Worm (Caenorhabditis elegans): ENCODE measurements around the gene flp-18.

DNA sequence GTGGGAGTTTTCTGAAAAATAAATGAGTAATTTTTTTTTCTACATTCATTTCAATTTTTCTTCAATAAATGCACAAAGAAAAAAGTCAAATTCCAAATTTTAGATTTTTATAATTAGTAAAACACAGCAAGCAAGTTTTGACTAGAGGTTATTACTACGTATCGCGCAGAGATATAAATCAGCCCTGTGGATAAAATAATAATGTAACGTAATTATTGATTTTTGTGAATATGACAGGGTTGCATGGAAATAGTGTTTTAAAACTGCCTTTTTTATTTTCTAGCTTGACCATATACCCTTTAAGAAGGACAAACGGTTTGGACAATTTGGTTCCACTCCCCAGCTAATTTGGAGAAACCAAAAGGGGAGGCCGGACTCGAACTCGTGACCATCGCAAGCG lies 22.0 kb downstream of the flp-18 start:
- TF ChIP-seq lin-13 (GFP tag; optimal IDR thresholded peaks at IDR 0.05) = no peak
- TF ChIP-seq skn-1 (tag; optimal IDR thresholded peaks at IDR 0.05) = no peak
- no peak for TF ChIP-seq lin-15B (tag; optimal IDR thresholded peaks at IDR 0.05)
- peak; percentile 28 for TF ChIP-seq nhr-77 (tag; optimal IDR thresholded peaks at IDR 0.05)
- TF ChIP-seq zag-1 (tag; optimal IDR thresholded peaks at IDR 0.05) = no peak
- TF ChIP-seq dmd-9 (GFP tag; IDR thresholded peaks at IDR 0.05) = no peak
- no peak for TF ChIP-seq mdl-1 (tag; optimal IDR thresholded peaks at IDR 0.05)
- TF ChIP-seq fkh-10 (GFP tag; optimal IDR thresholded peaks at IDR 0.05) = no peak
- TF ChIP-seq dpl-1 (GFP tag; optimal IDR thresholded peaks at IDR 0.05) = no peak
- TF ChIP-seq nhr-76 (tag; optimal IDR thresholded peaks at IDR 0.05) = no peak
- TF ChIP-seq ctbp-1 (GFP tag; IDR thresholded peaks at IDR 0.05) = no peak

All from whole organism, L4 larva.